Worm (Caenorhabditis elegans): ENCODE results near the gene ttbk-8.2.

ttbk-8.2 gene

DNA sequence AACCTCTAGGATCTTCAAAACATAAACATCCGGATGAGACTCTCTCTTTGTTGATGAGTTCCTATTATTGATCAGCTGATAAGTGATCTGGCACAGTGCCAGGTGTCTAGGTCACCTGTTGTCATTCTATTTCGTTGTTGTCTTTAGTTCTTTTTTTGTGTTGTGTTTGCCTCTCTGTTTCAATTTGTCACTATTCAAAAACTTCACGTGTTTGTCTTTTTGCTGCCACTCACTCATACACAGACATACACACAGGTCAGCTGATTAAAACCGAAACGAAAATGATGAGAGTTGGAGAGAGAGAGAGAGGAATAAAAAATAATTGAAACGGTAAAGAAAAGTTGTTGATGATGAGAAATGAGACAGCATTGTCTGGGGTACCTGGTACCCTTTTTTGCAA, 40.6 kb upstream of the ttbk-8.2 start (continued):
- TF ChIP-seq unc-130 (GFP tag; optimal IDR thresholded peaks at IDR 0.05), result no peak
- TF ChIP-seq K12H6.12 (tag; optimal IDR thresholded peaks at IDR 0.05), result peak; percentile 41
- no peak for TF ChIP-seq cebp-2 (GFP tag; IDR thresholded peaks at IDR 0.05)
- no peak for TF ChIP-seq mes-4 (tag; optimal IDR thresholded peaks at IDR 0.05)
- no peak for TF ChIP-seq T26A5.8 (tag; optimal IDR thresholded peaks at IDR 0.05)
- peak; percentile 84; the same call in 1 of the 2 replicates for TF ChIP-seq egl-44 (GFP tag; IDR thresholded peaks at IDR 0.05)
- TF ChIP-seq lin-40 (tag; optimal IDR thresholded peaks at IDR 0.05), result peak; percentile 90
- no peak for TF ChIP-seq B0019.2 (GFP tag; conservative IDR thresholded peaks at IDR 0.05)
- TF ChIP-seq C17E4.6 (GFP tag; IDR thresholded peaks at IDR 0.05), result no peak
- peak; percentile 41; the same call in 1 of the 2 replicates for TF ChIP-seq mcd-1 (GFP tag; IDR thresholded peaks at IDR 0.05)
- TF ChIP-seq ets-4 (GFP tag; optimal IDR thresholded peaks at IDR 0.05), result peak; percentile 42
- TF ChIP-seq ceh-40 (GFP tag; IDR thresholded peaks at IDR 0.05), result 0 out of 2 replicates have a peak, but pooled peaks have one; percentile 3
- no peak for TF ChIP-seq T07F8.4 (tag; optimal IDR thresholded peaks at IDR 0.05)
- no peak for TF ChIP-seq die-1 (tag; optimal IDR thresholded peaks at IDR 0.05)
- TF ChIP-seq lin-26 (GFP tag; IDR thresholded peaks at IDR 0.05), result peak; percentile 67
- TF ChIP-seq lsy-27 (tag; optimal IDR thresholded peaks at IDR 0.05; ENCODE audit: borderline replicate concordance, insufficient read depth), result no peak
- TF ChIP-seq egrh-3 (GFP tag; IDR thresholded peaks at IDR 0.05), result no peak
- TF ChIP-seq fkh-3 (tag; optimal IDR thresholded peaks at IDR 0.05), result no peak
- peak; percentile 73; the same call in 1 of the 2 replicates for TF ChIP-seq Y95B8A.8 (GFP tag; IDR thresholded peaks at IDR 0.05)
- TF ChIP-seq ZK185.1 (tag; optimal IDR thresholded peaks at IDR 0.05; ENCODE audit: poor library complexity, severe bottlenecking), result no peak
- TF ChIP-seq bed-1 (GFP tag; IDR thresholded peaks at IDR 0.05), result no peak
- TF ChIP-seq ceh-100 (GFP tag; IDR thresholded peaks at IDR 0.05), result no peak
- no peak for TF ChIP-seq Y53G8AR.9 (GFP tag; conservative IDR thresholded peaks at IDR 0.05)
- TF ChIP-seq dox-1 (GFP tag; IDR thresholded peaks at IDR 0.05), result peak; percentile 54; the same call in 1 of the 2 replicates
- TF ChIP-seq lir-1 (GFP tag; conservative IDR thresholded peaks at IDR 0.05), result peak; percentile 66; the same call in 1 of the 2 replicates
- no peak for TF ChIP-seq F10E7.11 (tag; optimal IDR thresholded peaks at IDR 0.05)
- TF ChIP-seq ztf-26 (tag; optimal IDR thresholded peaks at IDR 0.05), result peak; percentile 83
- no peak for TF ChIP-seq nhr-179 (tag; optimal IDR thresholded peaks at IDR 0.05)
- TF ChIP-seq lsl-1 (GFP tag; optimal IDR thresholded peaks at IDR 0.05), result no peak
- peak; percentile 79 for TF ChIP-seq nfyb-1 (GFP tag; IDR thresholded peaks at IDR 0.05)
- no peak for TF ChIP-seq dpff-1 (tag; optimal IDR thresholded peaks at IDR 0.05)
- no peak for TF ChIP-seq F33H1.4 (GFP tag; IDR thresholded peaks at IDR 0.05)
- peak; percentile 60 for TF ChIP-seq cebp-1 (GFP tag; IDR thresholded peaks at IDR 0.05)
- peak; percentile 79 for TF ChIP-seq cebp-1 (tag; optimal IDR thresholded peaks at IDR 0.05)
- TF ChIP-seq hsf-1 (GFP tag; IDR thresholded peaks at IDR 0.05), result 0 out of 2 replicates have a peak, but pooled peaks have one; percentile 28
- TF ChIP-seq sea-2 (GFP tag; IDR thresholded peaks at IDR 0.05), result no peak
- TF ChIP-seq chd-7 (tag; optimal IDR thresholded peaks at IDR 0.05), result peak; percentile 92
- TF ChIP-seq F57C9.4 (tag; optimal IDR thresholded peaks at IDR 0.05), result no peak
- TF ChIP-seq snpc-1.1 (tag; optimal IDR thresholded peaks at IDR 0.05; ENCODE audit: insufficient read depth), result no peak
- TF ChIP-seq aptf-3 (GFP tag; IDR thresholded peaks at IDR 0.05), result no peak
- TF ChIP-seq somi-1 (GFP tag; optimal IDR thresholded peaks at IDR 0.05), result peak; percentile 97
- peak; percentile 91 to 95 for TF ChIP-seq let-607 (tag; optimal IDR thresholded peaks at IDR 0.05)
- no peak for TF ChIP-seq hlh-26 (GFP tag; conservative IDR thresholded peaks at IDR 0.05)
- no peak for TF ChIP-seq zim-3 (tag; optimal IDR thresholded peaks at IDR 0.05)
- TF ChIP-seq atf-7 (tag; optimal IDR thresholded peaks at IDR 0.05), result peak; percentile 92
- no peak for TF ChIP-seq snpc-4 (GFP tag; optimal IDR thresholded peaks at IDR 0.05)
- peak in 3 of 4 experiments; percentile 24 to 52 (median 39) for TF ChIP-seq snpc-4 (tag; optimal IDR thresholded peaks at IDR 0.05)
- peak; percentile 61 for TF ChIP-seq madf-10 (tag; optimal IDR thresholded peaks at IDR 0.05)
- TF ChIP-seq nhr-90 (tag; optimal IDR thresholded peaks at IDR 0.05), result peak; percentile 72
